Worm (Caenorhabditis elegans): ENCODE results near the gene F22F7.4.
"Not testable (repeated sequence)": the region's sequence is repeated elsewhere in the genome, so short reads cannot be mapped to it uniquely, and the experiment has no call there.

DNA sequence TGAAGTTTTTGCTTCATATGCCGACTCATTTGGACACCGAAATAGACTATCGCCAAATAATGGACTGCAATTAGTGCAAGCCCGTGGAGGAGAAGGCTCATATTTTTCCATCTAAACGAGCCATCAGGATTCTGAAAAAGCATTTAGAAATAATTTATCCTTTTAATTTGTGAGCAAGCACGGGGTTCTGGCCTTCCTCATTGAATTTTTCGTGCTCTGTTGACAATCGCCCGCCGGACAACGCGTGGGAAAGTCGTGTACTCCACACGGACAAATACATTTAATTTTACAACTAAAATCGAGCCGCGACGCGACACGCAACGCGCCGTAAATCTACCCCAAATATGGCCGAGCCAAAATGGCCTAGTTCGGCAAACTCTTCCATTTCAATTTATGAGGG is 38.5 kb upstream of the F22F7.4 start, which contains the start of gene F22F7.12:
- TF ChIP-seq nhr-237 (tag; optimal IDR thresholded peaks at IDR 0.05); hlh-1 (tag; optimal IDR thresholded peaks at IDR 0.05); lin-13 (tag; optimal IDR thresholded peaks at IDR 0.05); snpc-4 (tag; optimal IDR thresholded peaks at IDR 0.05); elt-1 (tag; optimal IDR thresholded peaks at IDR 0.05; ENCODE audit: borderline replicate concordance, insufficient read depth): not testable (repeated sequence)

Data from whole organism, mixed stage, embryonic.